Worm (Caenorhabditis elegans): ENCODE data around the gene aqp-11.

ce11 chrIII:13651414-13651813 is 21.7 kb upstream of the aqp-11 start:
- no peak for TF ChIP-seq unc-62 (GFP tag; optimal IDR thresholded peaks at IDR 0.05)
- no peak for TF ChIP-seq elt-3 (tag; optimal IDR thresholded peaks at IDR 0.05)
- TF ChIP-seq ceh-39 (tag; optimal IDR thresholded peaks at IDR 0.05), result no peak
- no peak for TF ChIP-seq nhr-237 (tag; optimal IDR thresholded peaks at IDR 0.05)
- no peak for TF ChIP-seq drap-1 (GFP tag; optimal IDR thresholded peaks at IDR 0.05)
- TF ChIP-seq blmp-1 (tag; optimal IDR thresholded peaks at IDR 0.05), result no peak
- peak; percentile 5 for TF ChIP-seq sem-2 (GFP tag; optimal IDR thresholded peaks at IDR 0.05)
- no peak for TF ChIP-seq lsy-2 (tag; optimal IDR thresholded peaks at IDR 0.05)
- no peak for TF ChIP-seq elt-1 (tag; optimal IDR thresholded peaks at IDR 0.05; ENCODE audit: borderline replicate concordance, insufficient read depth)
- no peak for TF ChIP-seq nhr-28 (tag; optimal IDR thresholded peaks at IDR 0.05)
- TF ChIP-seq snpc-4 (tag; optimal IDR thresholded peaks at IDR 0.05), result no peak
- no peak for TF ChIP-seq sptf-1 (tag; optimal IDR thresholded peaks at IDR 0.05)
- no peak for TF ChIP-seq cnd-1 (tag; optimal IDR thresholded peaks at IDR 0.05)

All from whole organism, mixed stage, embryonic.